Worm (Caenorhabditis elegans) whole organism, L4 larva: ENCODE results near the gene arrd-9.

Experiments used
- aha-1 ChIP-seq: fragments of 150-350 bp; peaks from one replicate; lab custom pipeline; 2014; ENCODE audit warnings: missing biosample characterization, missing genetic modification characterization
- lin-15B ChIP-seq: fragments of 150-350 bp; sonication (generic microtip); optimal IDR thresholded peaks from 3 replicates; lab custom pipeline; 2014; ENCODE audit warnings: missing biosample characterization, missing genetic modification characterization
- nhr-237 ChIP-seq: sonication (generic microtip); optimal IDR thresholded peaks from 2 replicates; lab custom pipeline; 2017; ENCODE audit warnings: missing biosample characterization, missing genetic modification characterization
- skn-1 ChIP-seq: fragments of 150-350 bp; optimal IDR thresholded peaks from 2 replicates; lab custom pipeline; 2014; ENCODE audit warnings: missing biosample characterization, missing genetic modification characterization
- snpc-4 ChIP-seq: fragments of 150-350 bp; optimal IDR thresholded peaks from 2 replicates; lab custom pipeline; 2014; ENCODE audit warnings: missing biosample characterization, missing genetic modification characterization

DNA sequence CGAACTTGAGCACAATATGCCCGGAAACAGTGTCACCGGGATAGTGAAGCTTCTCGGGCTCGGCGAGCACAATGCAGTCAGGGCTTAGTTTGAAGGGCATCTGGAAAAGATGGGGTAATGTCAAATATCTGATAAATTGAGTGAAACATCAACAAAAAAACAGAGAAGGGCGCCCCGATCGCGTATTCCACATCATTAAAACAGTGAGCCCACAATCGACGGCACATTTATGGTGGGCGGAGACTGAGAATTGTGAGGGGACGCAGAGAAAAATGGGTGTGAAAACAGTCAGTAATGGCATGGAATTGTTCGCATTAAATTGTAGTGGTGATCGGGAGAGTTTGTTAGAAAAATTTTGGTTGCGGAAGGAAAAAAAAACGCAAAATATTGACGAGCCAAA, at the start of gene arrd-9:
- TF ChIP-seq lin-15B (tag; lab: Kevin White, UChicago) (no peak), aha-1 (tag; lab: Kevin White, UChicago) (no peak), snpc-4 (tag; lab: Kevin White, UChicago) (no peak), skn-1 (tag; lab: Kevin White, UChicago) (no peak), nhr-237 (no peak)
